Fruit fly (Drosophila melanogaster) whole organism, embryonic: ENCODE data around the gene spn-E.

Experiments used
- Atf6 ChIP-seq: fragments of 200-800 bp; sonication (Bioruptor generic); IDR thresholded peaks from 2 replicates; pipeline ENCODE4 v1.3.6; 2022; ENCODE audit warnings: missing biosample characterization, missing genetic modification characterization
- CG10209 ChIP-seq: fragments of 200-800 bp; sonication (Bioruptor generic); optimal IDR thresholded peaks from 3 replicates; lab custom pipeline; 2017; ENCODE audit warnings: missing biosample characterization, mild to moderate bottlenecking, missing genetic modification characterization, missing genetic modification reagents
- CG1024 ChIP-seq: fragments of 200-800 bp; sonication (Bioruptor generic); IDR thresholded peaks from 2 replicates; pipeline ENCODE4 v1.3.6; 2022; ENCODE audit warnings: missing biosample characterization, missing genetic modification characterization
- CG10959 ChIP-seq: fragments of 200-800 bp; sonication (Bioruptor generic); IDR thresholded peaks from 2 replicates; pipeline ENCODE4 v1.3.6; 2022; ENCODE audit warnings: missing biosample characterization, missing genetic modification characterization
- CG12299 ChIP-seq: fragments of 200-800 bp; sonication (Bioruptor generic); optimal IDR thresholded peaks from 2 replicates; lab custom pipeline; 2018; ENCODE audit warnings: missing biosample characterization, mild to moderate bottlenecking, missing genetic modification characterization
- CG14710 ChIP-seq: fragments of 200-800 bp; sonication (Bioruptor generic); optimal IDR thresholded peaks from 3 replicates; lab custom pipeline; 2019; ENCODE audit warnings: missing biosample characterization, mild to moderate bottlenecking, missing genetic modification characterization, moderate library complexity
- CG17829 ChIP-seq: fragments of 200-800 bp; optimal IDR thresholded peaks from 2 replicates; lab custom pipeline; 2019; ENCODE audit warnings: missing biosample characterization, mild to moderate bottlenecking, missing genetic modification characterization, moderate library complexity
- CG2129 ChIP-seq: fragments of 200-800 bp; sonication (Bioruptor generic); IDR thresholded peaks from 2 replicates; pipeline ENCODE4 v1.3.6; 2022; ENCODE audit warnings: missing biosample characterization, missing genetic modification characterization; ENCODE audit not compliant: partially characterized antibody
- CG2199 ChIP-seq: fragments of 200-800 bp; sonication (Bioruptor generic); IDR thresholded peaks from 3 replicates; pipeline ENCODE4 v1.3.6; 2022; ENCODE audit warnings: missing biosample characterization, missing genetic modification characterization
- CG4360 ChIP-seq: fragments of 200-800 bp; sonication (Bioruptor generic); IDR thresholded peaks from 2 replicates; pipeline ENCODE4 v1.3.6; 2022; ENCODE audit warnings: missing biosample characterization, missing genetic modification characterization
- CG6254 ChIP-seq: fragments of 200-800 bp; sonication (Bioruptor generic); optimal IDR thresholded peaks from 3 replicates; lab custom pipeline; 2017; ENCODE audit warnings: mild to moderate bottlenecking, missing biosample characterization, missing genetic modification reagents, missing genetic modification characterization
- CG6854 ChIP-seq: fragments of 200-800 bp; sonication (Bioruptor generic); optimal IDR thresholded peaks from 3 replicates; lab custom pipeline; 2017; ENCODE audit warnings: missing biosample characterization, mild to moderate bottlenecking, missing genetic modification characterization
- CG7357 ChIP-seq: fragments of 200-800 bp; sonication (Bioruptor generic); IDR thresholded peaks from 3 replicates; pipeline ENCODE4 v1.3.6; 2022; ENCODE audit warnings: missing biosample characterization, missing genetic modification characterization
- CG7556 ChIP-seq: fragments of 200-800 bp; sonication (Bioruptor generic); optimal IDR thresholded peaks from 2 replicates; lab custom pipeline; 2017; ENCODE audit warnings: missing biosample characterization, mild to moderate bottlenecking, missing genetic modification characterization
- CG8924 ChIP-seq: fragments of 200-800 bp; optimal IDR thresholded peaks from 3 replicates; lab custom pipeline; 2019; ENCODE audit warnings: missing biosample characterization, mild to moderate bottlenecking, missing genetic modification characterization, moderate library complexity
- Doc3 ChIP-seq: fragments of 200-800 bp; sonication (Bioruptor generic); IDR thresholded peaks from 3 replicates; pipeline ENCODE4 v1.3.6; 2022; ENCODE audit warnings: missing biosample characterization, missing genetic modification characterization; ENCODE audit not compliant: partially characterized antibody
- Ets65A ChIP-seq: fragments of 200-800 bp; sonication (Bioruptor generic); peaks from one replicate; lab custom pipeline; 2016; ENCODE audit warnings: missing biosample characterization, missing genetic modification characterization
- Ets97D ChIP-seq: fragments of 200-800 bp; sonication (Bioruptor generic); optimal IDR thresholded peaks from 3 replicates; lab custom pipeline; 2016; ENCODE audit warnings: missing biosample characterization, missing genetic modification characterization
- Fer1 ChIP-seq: fragments of 200-800 bp; sonication (Bioruptor generic); optimal IDR thresholded peaks from 2 replicates; lab custom pipeline; 2017; ENCODE audit warnings: missing biosample characterization, mild to moderate bottlenecking, missing genetic modification characterization
- Hmr ChIP-seq: fragments of 200-800 bp; sonication (Bioruptor generic); optimal IDR thresholded peaks from 3 replicates; lab custom pipeline; 2017; ENCODE audit warnings: mild to moderate bottlenecking, missing biosample characterization, missing genetic modification reagents, missing genetic modification characterization
- Hr78 ChIP-seq, 2 experiments: fragments of 200-800 bp in 1 of 2; fragments of >200 bp in 1 of 2; sonication (Bioruptor generic) in 1 of 2; optimal IDR thresholded peaks; 2 replicates each; lab custom pipeline; 2017 to 2019; ENCODE audit warnings: missing biosample characterization in 2 of 2, missing genetic modification characterization in 2 of 2, mild to moderate bottlenecking in 1 of 2, moderate library complexity in 1 of 2
- MBD-R2 ChIP-seq: fragments of 200-800 bp; sonication (Bioruptor generic); IDR thresholded peaks from 2 replicates; pipeline ENCODE4 v1.3.6; 2022; ENCODE audit warnings: missing biosample characterization, missing genetic modification characterization
- Meics ChIP-seq: fragments of 200-800 bp; sonication (Bioruptor generic); optimal IDR thresholded peaks from 2 replicates; lab custom pipeline; 2017; ENCODE audit warnings: missing biosample characterization, mild to moderate bottlenecking, missing genetic modification characterization
- Mrtf ChIP-seq: fragments of 200-800 bp; sonication (Bioruptor generic); IDR thresholded peaks from 3 replicates; pipeline ENCODE4 v1.3.6; 2022; ENCODE audit warnings: missing biosample characterization, missing genetic modification characterization
- Nf-YB ChIP-seq: fragments of 200-800 bp; sonication (Bioruptor generic); optimal IDR thresholded peaks from 3 replicates; lab custom pipeline; 2019; ENCODE audit warnings: missing biosample characterization, mild to moderate bottlenecking, missing genetic modification characterization, moderate library complexity
- Pdp1 ChIP-seq, 2 experiments: fragments of 200-800 bp; sonication (Bioruptor generic); optimal IDR thresholded peaks; 3 replicates each; lab custom pipeline; 2016; ENCODE audit warnings: missing biosample characterization in 2 of 2, missing genetic modification characterization in 2 of 2, mild to moderate bottlenecking in 1 of 2, moderate library complexity in 1 of 2
- Rx ChIP-seq: fragments of 200-800 bp; sonication (Bioruptor generic); IDR thresholded peaks from 2 replicates; pipeline ENCODE4 v1.3.6; 2022; ENCODE audit warnings: missing biosample characterization, missing genetic modification characterization
- Sry-β ChIP-seq: fragments of 200-800 bp; sonication (Bioruptor generic); optimal IDR thresholded peaks from 2 replicates; lab custom pipeline; 2018; ENCODE audit warnings: missing biosample characterization, mild to moderate bottlenecking, missing genetic modification characterization, moderate library complexity
- Stat92E ChIP-seq, 3 experiments: fragments of >200 bp in 2 of 3; fragments of 200-800 bp in 1 of 3; sonication (Bioruptor generic) in 1 of 3; optimal IDR thresholded peaks; 2 replicates each; lab custom pipeline; 2017 to 2019; ENCODE audit warnings: missing biosample characterization in 3 of 3, missing genetic modification characterization in 3 of 3, mild to moderate bottlenecking in 1 of 3, moderate library complexity in 1 of 3
- Xbp1 ChIP-seq: fragments of 200-800 bp; sonication (Bioruptor generic); optimal IDR thresholded peaks from 3 replicates; lab custom pipeline; 2016; ENCODE audit warnings: missing biosample characterization, mild to moderate bottlenecking, missing genetic modification characterization
- Xrp1 ChIP-seq: fragments of 200-800 bp; sonication (Bioruptor generic); IDR thresholded peaks from 2 replicates; pipeline ENCODE4 v1.3.6; 2022; ENCODE audit warnings: missing biosample characterization, missing genetic modification characterization
- YL-1 ChIP-seq: fragments of 200-800 bp; sonication (Bioruptor generic); optimal IDR thresholded peaks from 3 replicates; lab custom pipeline; 2017; ENCODE audit warnings: missing biosample characterization, mild to moderate bottlenecking, missing genetic modification characterization
- ato ChIP-seq: fragments of 200-800 bp; sonication (Bioruptor generic); IDR thresholded peaks from 2 replicates; pipeline ENCODE4 v1.3.6; 2022; ENCODE audit warnings: missing biosample characterization, missing genetic modification characterization; ENCODE audit not compliant: partially characterized antibody
- caup ChIP-seq: fragments of 200-800 bp; sonication (Bioruptor generic); optimal IDR thresholded peaks from 3 replicates; lab custom pipeline; 2017; ENCODE audit warnings: missing biosample characterization, mild to moderate bottlenecking, missing genetic modification characterization, moderate library complexity; ENCODE audit not compliant: severe bottlenecking
- crol ChIP-seq: fragments of 200-800 bp; sonication (Bioruptor generic); IDR thresholded peaks from 2 replicates; pipeline ENCODE4 v1.3.6; 2022; ENCODE audit warnings: missing biosample characterization, missing genetic modification characterization
- dm ChIP-seq: fragments of 200-800 bp; sonication (Bioruptor generic); optimal IDR thresholded peaks from 3 replicates; lab custom pipeline; 2016; ENCODE audit warnings: missing biosample characterization, missing genetic modification characterization
- gfzf ChIP-seq: fragments of 200-800 bp; sonication (Bioruptor generic); optimal IDR thresholded peaks from 2 replicates; lab custom pipeline; 2016; ENCODE audit warnings: missing biosample characterization, mild to moderate bottlenecking, missing genetic modification characterization, moderate library complexity
- grn ChIP-seq: fragments of 200-800 bp; sonication (Bioruptor generic); optimal IDR thresholded peaks from 3 replicates; lab custom pipeline; 2017; ENCODE audit warnings: missing biosample characterization, missing genetic modification characterization
- gsb-n ChIP-seq: fragments of 200-800 bp; sonication (Bioruptor generic); optimal IDR thresholded peaks from 3 replicates; lab custom pipeline; 2018; ENCODE audit warnings: missing biosample characterization, mild to moderate bottlenecking, missing genetic modification characterization
- kni ChIP-seq: fragments of 200-800 bp; sonication (Bioruptor generic); optimal IDR thresholded peaks from 3 replicates; lab custom pipeline; 2017; ENCODE audit warnings: mild to moderate bottlenecking, missing biosample characterization, missing genetic modification reagents, missing genetic modification characterization
- lbe ChIP-seq: fragments of 200-800 bp; sonication (Bioruptor generic); optimal IDR thresholded peaks from 2 replicates; lab custom pipeline; 2016; ENCODE audit warnings: missing biosample characterization, mild to moderate bottlenecking, missing genetic modification characterization
- pzg ChIP-seq: fragments of 200-800 bp; sonication (Bioruptor generic); optimal IDR thresholded peaks from 3 replicates; lab custom pipeline; 2018; ENCODE audit warnings: missing biosample characterization, mild to moderate bottlenecking, missing genetic modification characterization, moderate library complexity
- salm ChIP-seq: fragments of 200-800 bp; sonication (Bioruptor generic); optimal IDR thresholded peaks from 2 replicates; lab custom pipeline; 2018; ENCODE audit warnings: missing biosample characterization, mild to moderate bottlenecking, missing genetic modification characterization
- sim ChIP-seq: fragments of 200-800 bp; sonication (Bioruptor generic); IDR thresholded peaks from 2 replicates; pipeline ENCODE4 v1.3.6; 2022; ENCODE audit warnings: missing biosample characterization, missing genetic modification characterization
- sr ChIP-seq: fragments of 200-800 bp; sonication (Bioruptor generic); IDR thresholded peaks from 3 replicates; pipeline ENCODE4 v1.3.6; 2022; ENCODE audit warnings: missing biosample characterization, missing genetic modification characterization
- tin ChIP-seq: fragments of 200-800 bp; sonication (Bioruptor generic); optimal IDR thresholded peaks from 3 replicates; lab custom pipeline; 2016; ENCODE audit warnings: missing biosample characterization, missing genetic modification characterization

Gene spn-E

DNA sequence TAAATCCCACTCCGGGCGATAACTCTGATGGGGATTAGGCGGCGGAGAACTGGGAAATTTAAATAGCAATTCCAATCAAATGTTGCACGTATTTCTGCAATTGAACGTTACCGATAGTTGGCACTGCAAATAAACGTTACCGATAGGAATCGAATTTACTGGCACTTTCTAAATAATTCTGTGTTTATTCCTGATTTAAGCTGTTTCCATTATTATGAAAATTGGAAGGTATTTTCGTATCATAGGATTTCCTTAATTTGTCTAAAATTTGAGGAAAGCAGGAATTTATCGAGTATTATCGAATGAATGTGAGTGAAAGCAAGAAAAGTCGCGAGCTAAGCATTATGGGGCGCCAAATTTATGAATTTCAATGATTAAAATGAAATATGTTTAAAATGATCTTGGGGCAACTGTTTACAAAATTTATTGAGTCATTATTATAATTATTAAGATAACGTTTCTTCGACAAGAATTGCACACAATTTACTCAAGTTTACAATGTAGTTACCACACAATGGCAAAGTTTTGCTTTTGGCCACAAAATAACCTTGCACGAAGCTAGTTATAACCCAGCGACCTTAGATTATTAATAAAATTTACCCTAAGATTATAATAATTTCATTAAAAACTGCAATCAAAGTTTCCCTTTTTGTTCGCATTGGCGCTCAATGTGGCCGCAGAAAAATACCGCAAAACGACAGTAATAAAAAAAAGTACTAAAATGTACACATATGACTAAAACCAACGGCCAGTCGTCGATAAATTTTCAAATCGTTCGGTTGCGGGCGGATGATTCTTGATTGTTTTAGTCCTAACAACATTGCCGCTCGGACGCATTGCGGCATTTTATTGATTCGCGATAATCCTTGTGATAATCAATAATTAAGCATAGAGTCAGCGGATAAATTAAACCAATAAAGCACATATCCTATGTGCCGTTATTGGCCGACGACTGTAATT, 33.4 kb upstream of the spn-E start, which contains the start of gene alpha-Man-IIb (continued):
- TF ChIP-seq CG6854 (GFP tag; lab: Kevin White, UChicago) (peak; percentile 54), MBD-R2 (GFP tag; lab: Robert Waterston, UW) (peak; percentile 43; the same call in 1 of the 2 replicates), CG12299 (tag; lab: Kevin White, UChicago) (peak; percentile 52), sr (GFP tag; lab: Robert Waterston, UW) (no peak), CG4360 (GFP tag; lab: Robert Waterston, UW) (no peak), CG2129 (peak; percentile 58; the same call in 1 of the 2 replicates), CG2199 (GFP tag; lab: Robert Waterston, UW) (peak; percentile 74; the same call in 2 of the 3 replicates), Rx (no peak), Ets65A (GFP tag; lab: Kevin White, UChicago) (peak; percentile 85), dm (GFP tag; lab: Kevin White, UChicago) (no peak), Ets97D (GFP tag; lab: Kevin White, UChicago) (peak; percentile 35), Doc3 (GFP tag; lab: Robert Waterston, UW) (peak; percentile 92), Xrp1 (GFP tag; lab: Robert Waterston, UW) (peak; percentile 19; the same call in 1 of the 2 replicates), Hmr (GFP tag; lab: Kevin White, UChicago) (peak; percentile 52), Meics (GFP tag; lab: Kevin White, UChicago) (peak; percentile 31), CG6254 (no peak), YL-1 (GFP tag; lab: Kevin White, UChicago) (peak; percentile 4), CG14710 (tag; lab: Kevin White, UChicago) (peak; percentile 48), CG17829 (tag; lab: Kevin White, UChicago) (peak; percentile 18), ato (GFP tag; lab: Robert Waterston, UW) (peak; percentile 38; the same call in 1 of the 2 replicates), gfzf (GFP tag; lab: Kevin White, UChicago) (peak; percentile 84), sim (no peak), CG10209 (GFP tag; lab: Kevin White, UChicago) (peak; percentile 5), Mrtf (GFP tag; lab: Robert Waterston, UW) (peak; percentile 39; the same call in 1 of the 3 replicates), caup (GFP tag; lab: Kevin White, UChicago) (no peak), grn (GFP tag; lab: Kevin White, UChicago) (no peak), CG10959 (GFP tag; lab: Robert Waterston, UW) (no peak), Stat92E (GFP tag; optimal IDR thresholded peaks at IDR 0.05; lab: Kevin White, UChicago) (no peak), CG8924 (tag; lab: Kevin White, UChicago) (peak; percentile 56), Hr78 (GFP tag; optimal IDR thresholded peaks at IDR 0.05; lab: Kevin White, UChicago) (no peak), Atf6 (GFP tag; lab: Robert Waterston, UW) (0 out of 2 replicates have a peak, but pooled peaks have one; percentile 24), Xbp1 (GFP tag; lab: Kevin White, UChicago) (peak; percentile 35), crol (GFP tag; lab: Robert Waterston, UW) (no peak), gsb-n (tag; lab: Kevin White, UChicago) (peak; percentile 55), CG1024 (GFP tag; lab: Robert Waterston, UW) (peak; percentile 48), Pdp1 (GFP tag; optimal IDR thresholded peaks at IDR 0.05; lab: Kevin White, UChicago) (peak; percentile 22), Nf-YB (GFP tag; lab: Kevin White, UChicago) (peak; percentile 17), lbe (GFP tag; lab: Kevin White, UChicago) (no peak), Sry-β (GFP tag; lab: Kevin White, UChicago) (no peak), Fer1 (peak; percentile 4), salm (tag; lab: Kevin White, UChicago) (no peak), pzg (GFP tag; lab: Kevin White, UChicago) (peak; percentile 75), CG7556 (GFP tag; lab: Kevin White, UChicago) (peak; percentile 7), tin (GFP tag; lab: Kevin White, UChicago) (peak; percentile 15), CG7357 (GFP tag; lab: Robert Waterston, UW) (no peak), kni (no peak)
